Worm (Caenorhabditis elegans): ENCODE results near the gene ugt-12.

- TF ChIP-seq unc-62 (GFP tag; optimal IDR thresholded peaks at IDR 0.05 in 1 of 2) (no peak), unc-62 (tag; optimal IDR thresholded peaks at IDR 0.05) (no peak), spr-1 (tag; optimal IDR thresholded peaks at IDR 0.05) (no peak), aly-2 (tag; optimal IDR thresholded peaks at IDR 0.05) (no peak), unc-39 (tag; optimal IDR thresholded peaks at IDR 0.05) (no peak), nhr-11 (tag; optimal IDR thresholded peaks at IDR 0.05) (no peak), egl-27 (tag; optimal IDR thresholded peaks at IDR 0.05) (no peak), mdl-1 (tag; optimal IDR thresholded peaks at IDR 0.05) (no peak), zfp-3 (GFP tag; conservative IDR thresholded peaks at IDR 0.05) (no peak), duxl-1 (tag; optimal IDR thresholded peaks at IDR 0.05; ENCODE audit: poor library complexity) (no peak), spr-3 (GFP tag; optimal IDR thresholded peaks at IDR 0.05) (no peak)
Measured at ce11 chrV:4860525-4860924, 28.9 kb downstream of the ugt-12 start.
